Worm (Caenorhabditis elegans) whole organism, mixed stage, embryonic: ENCODE results near the gene R08C7.1.

ENCODE experiments used
- blmp-1 ChIP-seq: fragments of 150-350 bp; optimal IDR thresholded peaks from 2 replicates; lab custom pipeline; 2014; ENCODE audit warnings: missing biosample characterization, missing genetic modification characterization
- ceh-39 ChIP-seq: fragments of 150-350 bp; optimal IDR thresholded peaks from 2 replicates; lab custom pipeline; 2014; ENCODE audit warnings: missing biosample characterization, missing genetic modification characterization
- ceh-83 ChIP-seq: fragments of 200-800 bp; sonication (Bioruptor generic); optimal IDR thresholded peaks from 2 replicates; lab custom pipeline; 2018; ENCODE audit warnings: mild to moderate bottlenecking, missing genetic modification characterization, missing compliant biosample characterization
- elt-3 ChIP-seq: fragments of 150-350 bp; optimal IDR thresholded peaks from 2 replicates; lab custom pipeline; 2014; ENCODE audit warnings: missing biosample characterization, missing genetic modification characterization
- hlh-1 ChIP-seq: fragments of 150-350 bp; optimal IDR thresholded peaks from 2 replicates; lab custom pipeline; 2014; ENCODE audit warnings: missing biosample characterization, missing genetic modification reagents, missing genetic modification characterization
- lsy-2 ChIP-seq: fragments of 150-350 bp; optimal IDR thresholded peaks from 2 replicates; lab custom pipeline; 2014; ENCODE audit warnings: missing biosample characterization, missing genetic modification characterization
- mep-1 ChIP-seq: fragments of 150-350 bp; optimal IDR thresholded peaks from 2 replicates; lab custom pipeline; 2017; ENCODE audit warnings: missing biosample characterization, missing genetic modification reagents, missing genetic modification characterization, inconsistent platforms
- nhr-237 ChIP-seq: fragments of 150-350 bp; optimal IDR thresholded peaks from 2 replicates; lab custom pipeline; 2014; ENCODE audit warnings: missing biosample characterization, missing genetic modification characterization
- nhr-76 ChIP-seq: sonication (generic microtip); optimal IDR thresholded peaks from 2 replicates; lab custom pipeline; 2017; ENCODE audit warnings: missing biosample characterization, missing genetic modification characterization
- pha-4 ChIP-seq: fragments of 150-350 bp; optimal IDR thresholded peaks from 2 replicates; lab custom pipeline; 2018; ENCODE audit warnings: missing biosample characterization, missing genetic modification reagents, missing genetic modification characterization
- snpc-4 ChIP-seq: fragments of 150-350 bp; optimal IDR thresholded peaks from 2 replicates; lab custom pipeline; 2014; ENCODE audit warnings: missing biosample characterization, missing genetic modification characterization
- sptf-1 ChIP-seq: sonication (generic microtip); optimal IDR thresholded peaks from 2 replicates; lab custom pipeline; 2017; ENCODE audit warnings: mild to moderate bottlenecking, missing genetic modification characterization, moderate library complexity, missing compliant biosample characterization
- unc-39 ChIP-seq: fragments of 150-350 bp; optimal IDR thresholded peaks from 2 replicates; lab custom pipeline; 2014; ENCODE audit warnings: missing biosample characterization, missing genetic modification characterization
- unc-62 ChIP-seq: fragments of 150-350 bp; optimal IDR thresholded peaks from 2 replicates; lab custom pipeline; 2014; ENCODE audit warnings: missing biosample characterization, missing genetic modification reagents, missing genetic modification characterization

DNA sequence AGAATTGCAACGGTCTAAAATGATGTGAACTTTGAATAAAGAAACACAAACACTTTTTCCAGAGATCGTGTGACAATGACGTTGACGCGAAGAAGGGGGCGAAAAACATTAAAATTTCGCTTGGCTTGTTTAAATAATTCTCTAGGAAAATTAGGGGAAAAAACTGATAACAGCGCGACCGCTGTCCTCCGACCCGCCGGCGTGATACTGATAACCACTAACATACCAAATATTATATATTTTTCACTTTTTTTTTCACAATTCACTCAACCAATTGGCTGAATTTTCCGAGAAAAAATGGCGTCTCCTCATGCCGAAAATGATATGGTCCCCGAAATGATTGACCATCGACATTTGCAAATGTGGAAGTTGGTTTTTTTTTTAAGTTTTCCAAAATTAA, 1.8 kb upstream of the R08C7.1 start:
- TF ChIP-seq nhr-76 (tag; lab: Kevin White, UChicago) (no peak), unc-62 (GFP tag; lab: Kevin White, UChicago) (no peak), sptf-1 (tag; lab: Kevin White, UChicago) (no peak), mep-1 (no peak), ceh-39 (tag; lab: Kevin White, UChicago) (no peak), unc-39 (no peak), nhr-237 (tag; lab: Kevin White, UChicago) (no peak), pha-4 (tag; lab: Kevin White, UChicago) (no peak), blmp-1 (no peak), hlh-1 (tag; lab: Kevin White, UChicago) (no peak), elt-3 (tag; lab: Kevin White, UChicago) (no peak), snpc-4 (tag; lab: Kevin White, UChicago) (no peak), ceh-83 (GFP tag; lab: Kevin White, UChicago) (no peak), lsy-2 (tag; lab: Kevin White, UChicago) (no peak)
